Worm (Caenorhabditis elegans) whole organism, midembryonic: ENCODE data around the gene puf-9.
A peak's percentile ranks its signal among the peaks of the same experiment; 100 is the strongest.

Experiments used
- T22C8.4 ChIP-seq: fragments of 200-800 bp; sonication (Bioruptor generic); IDR thresholded peaks from 2 replicates; pipeline ENCODE4 v1.3.6; 2022; ENCODE audit warnings: missing genetic modification characterization, missing compliant biosample characterization
- cog-1 ChIP-seq: sonication (generic microtip); optimal IDR thresholded peaks from 2 replicates; lab custom pipeline; 2016; ENCODE audit warnings: missing genetic modification characterization, missing compliant biosample characterization
- flt-1 ChIP-seq: fragments of 200-800 bp; sonication (Bioruptor generic); IDR thresholded peaks from 2 replicates; pipeline ENCODE4 v1.3.6; 2022; ENCODE audit warnings: missing genetic modification characterization, missing compliant biosample characterization
- klf-2 ChIP-seq: fragments of 200-800 bp; sonication (Bioruptor generic); conservative IDR thresholded peaks from 2 replicates; pipeline ENCODE4 v1.3.6; 2022; ENCODE audit warnings: missing genetic modification reagents, missing genetic modification characterization, missing compliant biosample characterization
- med-1 ChIP-seq: sonication (generic microtip); optimal IDR thresholded peaks from 2 replicates; lab custom pipeline; 2017; ENCODE audit warnings: missing genetic modification characterization, mild to moderate bottlenecking, missing compliant biosample characterization, antibody characterized with exemption, missing genetic modification reagents; ENCODE audit not compliant: insufficient read depth
- ref-1 ChIP-seq: fragments of 200-800 bp; sonication (Bioruptor generic); conservative IDR thresholded peaks from 2 replicates; pipeline ENCODE4 v1.3.6; 2022; ENCODE audit warnings: missing genetic modification reagents, missing genetic modification characterization, missing compliant biosample characterization
- tab-1 ChIP-seq: fragments of 200-800 bp; sonication (Bioruptor generic); IDR thresholded peaks from 2 replicates; pipeline ENCODE4 v1.3.6; 2022; ENCODE audit warnings: missing genetic modification characterization, missing compliant biosample characterization
- ztf-23 ChIP-seq: fragments of 200-800 bp; sonication (Bioruptor generic); IDR thresholded peaks from 2 replicates; pipeline ENCODE4 v1.3.6; 2022; ENCODE audit warnings: missing genetic modification reagents, missing genetic modification characterization, missing compliant biosample characterization
- ztf-29 ChIP-seq: fragments of 200-800 bp; sonication (Bioruptor generic); IDR thresholded peaks from 2 replicates; pipeline ENCODE4 v1.3.6; 2022; ENCODE audit warnings: missing genetic modification reagents, missing genetic modification characterization, missing compliant biosample characterization

The puf-9 gene

DNA sequence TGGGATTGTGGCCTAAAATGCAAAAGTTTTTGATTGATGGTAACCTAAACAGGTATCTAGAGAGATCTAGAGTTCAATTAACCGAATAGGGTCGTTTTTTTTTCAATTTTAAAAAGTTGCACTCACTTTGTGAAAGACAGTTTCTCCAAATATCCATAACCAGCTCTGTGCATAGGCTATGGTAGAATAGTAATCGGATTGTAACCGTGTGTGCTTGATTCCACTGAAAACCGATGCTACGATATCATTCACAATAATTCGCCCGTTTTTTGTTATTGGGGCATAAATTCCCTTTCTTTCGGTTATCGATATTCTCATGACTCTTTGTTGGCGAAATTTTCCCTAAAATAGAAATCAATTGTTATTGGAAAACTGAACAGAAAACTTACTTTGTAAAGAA is 10.7 kb downstream of the puf-9 start:
- TF ChIP-seq klf-2 (no peak), ztf-23 (GFP tag; lab: Robert Waterston, UW) (no peak), ref-1 (GFP tag; lab: Robert Waterston, UW) (no peak), flt-1 (GFP tag; lab: Robert Waterston, UW) (no peak), T22C8.4 (no peak), ztf-29 (GFP tag; lab: Robert Waterston, UW) (no peak), tab-1 (GFP tag; lab: Robert Waterston, UW) (no peak), cog-1 (tag; lab: Kevin White, UChicago) (no peak), med-1 (GFP tag; lab: Kevin White, UChicago) (no peak)

DNA sequence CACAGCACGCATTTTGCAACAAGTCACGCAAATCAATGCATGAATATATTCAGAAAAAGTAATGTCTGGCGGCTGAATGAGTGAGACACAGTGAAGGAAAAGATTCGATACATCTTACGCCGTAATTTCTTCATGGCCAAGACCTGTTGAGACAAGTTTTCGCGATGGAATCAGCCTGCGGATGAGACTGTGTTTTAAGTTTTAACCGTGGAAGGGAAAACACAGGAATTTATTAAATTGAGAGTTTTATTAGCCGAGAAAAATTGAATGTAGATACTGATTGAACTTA is 12.7 kb downstream of the puf-9 start, which contains the start of gene hog-1:
TSS of gene hog-1 (minus strand) at position 101 of the 289 bp plus-strand sequence.
- TF ChIP-seq cog-1 (tag; lab: Kevin White, UChicago) (no peak), T22C8.4 (no peak), flt-1 (GFP tag; lab: Robert Waterston, UW) (no peak), ref-1 (GFP tag; lab: Robert Waterston, UW) (no peak), ztf-29 (GFP tag; lab: Robert Waterston, UW) (no peak), tab-1 (GFP tag; lab: Robert Waterston, UW) (no peak), klf-2 (no peak), med-1 (GFP tag; lab: Kevin White, UChicago) (no peak), ztf-23 (GFP tag; lab: Robert Waterston, UW) (no peak)

DNA sequence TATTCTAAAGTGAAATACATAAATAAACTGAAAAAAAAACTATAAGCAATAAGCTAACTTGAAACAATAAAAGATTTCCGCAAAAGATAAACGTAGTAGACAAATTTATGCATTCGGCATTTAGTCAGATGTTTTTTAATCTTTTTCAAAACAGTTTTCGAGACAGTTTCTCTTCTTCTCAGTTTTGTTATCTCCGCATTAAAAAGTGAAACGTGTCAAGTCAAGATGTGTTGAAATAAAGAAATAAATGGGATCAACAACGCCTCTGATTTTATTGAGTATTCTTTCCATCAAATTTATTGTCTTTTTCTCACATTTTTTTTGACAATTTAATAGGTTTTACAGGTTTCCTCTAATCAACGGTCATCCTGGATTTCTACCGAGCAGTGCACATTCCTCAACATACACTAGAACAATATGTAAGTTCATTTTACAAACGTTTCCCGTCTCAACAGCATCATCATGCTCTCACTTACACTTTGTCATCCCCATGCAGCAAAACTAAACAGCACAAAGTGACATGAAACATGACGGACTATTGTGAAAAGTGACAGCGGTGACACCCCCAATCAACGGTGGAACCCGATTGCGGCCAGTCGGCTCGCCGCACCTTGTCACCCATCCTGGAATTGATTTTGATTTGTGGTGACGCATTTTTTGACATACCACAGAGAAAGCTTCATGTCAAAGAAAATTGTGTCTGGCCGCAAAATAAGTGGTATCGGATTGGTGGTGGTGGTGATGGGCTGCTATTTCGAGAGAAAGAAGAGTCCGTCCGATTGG is 13.3 kb downstream of the puf-9 start:
- TF ChIP-seq flt-1 (GFP tag; lab: Robert Waterston, UW) (no peak), cog-1 (tag; lab: Kevin White, UChicago) (no peak), tab-1 (GFP tag; lab: Robert Waterston, UW) (no peak), ztf-23 (GFP tag; lab: Robert Waterston, UW) (no peak), T22C8.4 (0 out of 2 replicates have a peak, but pooled peaks have one; percentile 16)

- TF ChIP-seq klf-2 (no peak), tab-1 (GFP tag; lab: Robert Waterston, UW) (no peak), ref-1 (GFP tag; lab: Robert Waterston, UW) (no peak), med-1 (GFP tag; lab: Kevin White, UChicago) (no peak), T22C8.4 (no peak), cog-1 (tag; lab: Kevin White, UChicago) (no peak), ztf-23 (GFP tag; lab: Robert Waterston, UW) (no peak), ztf-29 (GFP tag; lab: Robert Waterston, UW) (no peak), flt-1 (GFP tag; lab: Robert Waterston, UW) (no peak)
These were observed 17.8 kb downstream of the puf-9 start for ce11 chrX:5859161-5859560.

DNA sequence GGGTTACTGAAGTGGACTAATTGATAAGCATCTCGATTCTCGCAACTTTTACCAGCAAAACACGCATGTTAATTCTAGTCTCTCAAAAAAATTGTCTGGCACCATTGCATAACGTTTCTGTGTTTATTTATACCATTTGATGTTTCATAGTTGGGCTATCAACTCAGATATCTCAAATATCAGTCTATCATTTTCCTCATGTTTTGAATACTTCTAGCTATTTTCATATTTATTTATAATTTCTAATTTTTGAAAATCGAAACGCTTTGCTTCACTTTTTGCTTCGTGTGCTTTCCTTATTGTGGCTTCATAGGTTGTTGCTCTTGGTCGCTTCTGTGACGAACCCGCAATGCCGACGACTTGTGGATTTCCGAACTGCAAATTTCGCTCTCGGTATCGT is 21.0 kb downstream of the puf-9 start, which contains the start of gene ctbp-1:
TSS of gene ctbp-1 (plus strand) at position 301 of the 400 bp plus-strand sequence.
- TF ChIP-seq med-1 (GFP tag; lab: Kevin White, UChicago), result no peak
- TF ChIP-seq cog-1 (tag; lab: Kevin White, UChicago), result no peak
- no peak for TF ChIP-seq ztf-29 (GFP tag; lab: Robert Waterston, UW)
- TF ChIP-seq ref-1 (GFP tag; lab: Robert Waterston, UW), result no peak
- TF ChIP-seq flt-1 (GFP tag; lab: Robert Waterston, UW), result no peak
- TF ChIP-seq tab-1 (GFP tag; lab: Robert Waterston, UW), result no peak
- TF ChIP-seq T22C8.4, result no peak
- no peak for TF ChIP-seq klf-2
- TF ChIP-seq ztf-23 (GFP tag; lab: Robert Waterston, UW), result no peak

ce11 chrX:5868030-5868429 is 26.6 kb downstream of the puf-9 start:
- TF ChIP-seq ztf-23 (GFP tag; lab: Robert Waterston, UW) (no peak), ztf-29 (GFP tag; lab: Robert Waterston, UW) (no peak), klf-2 (no peak), cog-1 (tag; lab: Kevin White, UChicago) (no peak), T22C8.4 (no peak), flt-1 (GFP tag; lab: Robert Waterston, UW) (no peak), tab-1 (GFP tag; lab: Robert Waterston, UW) (no peak), med-1 (GFP tag; lab: Kevin White, UChicago) (no peak)

ce11 chrX:5869603-5870002 is 28.2 kb downstream of the puf-9 start:
- TF ChIP-seq flt-1 (GFP tag; lab: Robert Waterston, UW) (no peak), tab-1 (GFP tag; lab: Robert Waterston, UW) (no peak), med-1 (GFP tag; lab: Kevin White, UChicago) (no peak), cog-1 (tag; lab: Kevin White, UChicago) (no peak), ref-1 (GFP tag; lab: Robert Waterston, UW) (no peak), klf-2 (no peak), ztf-29 (GFP tag; lab: Robert Waterston, UW) (no peak), T22C8.4 (no peak), ztf-23 (GFP tag; lab: Robert Waterston, UW) (no peak)

- TF ChIP-seq ztf-23 (GFP tag; lab: Robert Waterston, UW) (no peak), med-1 (GFP tag; lab: Kevin White, UChicago) (no peak), ref-1 (GFP tag; lab: Robert Waterston, UW) (no peak), cog-1 (tag; lab: Kevin White, UChicago) (no peak), tab-1 (GFP tag; lab: Robert Waterston, UW) (no peak), klf-2 (no peak), ztf-29 (GFP tag; lab: Robert Waterston, UW) (no peak), T22C8.4 (no peak), flt-1 (GFP tag; lab: Robert Waterston, UW) (no peak)
These were observed 30.8 kb downstream of the puf-9 start for ce11 chrX:5872153-5872552.

ce11 chrX:5875567-5875966 is 34.2 kb downstream of the puf-9 start, which contains the start of gene F49E10.4:
Gene F49E10.4 (plus strand): TSS chrX:5875867.
- TF ChIP-seq ztf-29 (GFP tag; lab: Robert Waterston, UW) (no peak), T22C8.4 (no peak), med-1 (GFP tag; lab: Kevin White, UChicago) (no peak), tab-1 (GFP tag; lab: Robert Waterston, UW) (no peak), ref-1 (GFP tag; lab: Robert Waterston, UW) (no peak), flt-1 (GFP tag; lab: Robert Waterston, UW) (no peak), cog-1 (tag; lab: Kevin White, UChicago) (no peak), klf-2 (no peak), ztf-23 (GFP tag; lab: Robert Waterston, UW) (no peak)
